Fruit fly (Drosophila melanogaster) whole organism, adult: ENCODE results near the gene CG33252.

Source experiments
- CG14711 ChIP-seq: fragments of 200-800 bp; sonication (Bioruptor generic); optimal IDR thresholded peaks from 2 replicates; lab custom pipeline; 2018; ENCODE audit warnings: missing biosample characterization, mild to moderate bottlenecking, missing genetic modification characterization, moderate library complexity
- CG5204 ChIP-seq: fragments of 200-800 bp; sonication (Bioruptor generic); optimal IDR thresholded peaks from 2 replicates; lab custom pipeline; 2016; ENCODE audit warnings: missing biosample characterization, missing genetic modification characterization
- bab1 ChIP-seq: fragments of 200-800 bp; sonication (Bioruptor generic); optimal IDR thresholded peaks from 3 replicates; lab custom pipeline; 2019; ENCODE audit warnings: missing biosample characterization, mild to moderate bottlenecking, missing genetic modification characterization, moderate library complexity
- cic ChIP-seq: fragments of 200-800 bp; sonication (Bioruptor generic); optimal IDR thresholded peaks from 2 replicates; lab custom pipeline; 2017; ENCODE audit warnings: missing biosample characterization, mild to moderate bottlenecking, missing genetic modification characterization, moderate library complexity
- kay ChIP-seq: fragments of 200-800 bp; sonication (Bioruptor generic); peaks from one replicate; lab custom pipeline; 2016; ENCODE audit warnings: missing biosample characterization, missing genetic modification characterization, borderline replicate concordance

dm6 chrX:16854746-16855145, 42.2 kb downstream of the CG33252 start:
- TF ChIP-seq bab1 (GFP tag; lab: Kevin White, UChicago) (peak; percentile 59), CG5204 (GFP tag; lab: Kevin White, UChicago) (no peak), cic (no peak), kay (no peak), CG14711 (tag; lab: Kevin White, UChicago) (peak; percentile 6)
